Worm (Caenorhabditis elegans) whole organism, young adult: ENCODE data around the gene AC7.3.

ENCODE experiments used
- ama-1 ChIP-seq, 3 experiments: fragments of 150-350 bp in 1 of 3; sonication (generic microtip) in 2 of 3; optimal IDR thresholded peaks; 2 replicates each; lab custom pipeline; 2014 to 2018; ENCODE audit warnings: missing biosample characterization in 2 of 3, missing genetic modification characterization in 2 of 3, missing genetic modification reagents in 2 of 3
- cebp-1 ChIP-seq, 2 experiments: fragments of 200-800 bp in 1 of 2; sonication (Bioruptor generic) in 1 of 2; sonication (generic microtip) in 1 of 2; IDR thresholded peaks in 1 of 2; optimal IDR thresholded peaks in 1 of 2; 2 replicates each; pipeline versions ENCODE4 v1.3.6 to Lab custom; 2017 to 2022; ENCODE audit warnings: missing compliant biosample characterization in 2 of 2, missing genetic modification characterization in 2 of 2, mild to moderate bottlenecking in 1 of 2, missing genetic modification reagents in 1 of 2, moderate library complexity in 1 of 2
- cebp-2 ChIP-seq: fragments of 200-800 bp; sonication (Bioruptor generic); IDR thresholded peaks from 2 replicates; pipeline ENCODE4 v1.3.6; 2022; ENCODE audit warnings: missing genetic modification characterization, missing compliant biosample characterization
- ztf-25 ChIP-seq: fragments of 200-800 bp; sonication (Bioruptor generic); IDR thresholded peaks from 2 replicates; pipeline ENCODE4 v1.3.6; 2022; ENCODE audit warnings: missing genetic modification reagents, missing genetic modification characterization, missing compliant biosample characterization

DNA sequence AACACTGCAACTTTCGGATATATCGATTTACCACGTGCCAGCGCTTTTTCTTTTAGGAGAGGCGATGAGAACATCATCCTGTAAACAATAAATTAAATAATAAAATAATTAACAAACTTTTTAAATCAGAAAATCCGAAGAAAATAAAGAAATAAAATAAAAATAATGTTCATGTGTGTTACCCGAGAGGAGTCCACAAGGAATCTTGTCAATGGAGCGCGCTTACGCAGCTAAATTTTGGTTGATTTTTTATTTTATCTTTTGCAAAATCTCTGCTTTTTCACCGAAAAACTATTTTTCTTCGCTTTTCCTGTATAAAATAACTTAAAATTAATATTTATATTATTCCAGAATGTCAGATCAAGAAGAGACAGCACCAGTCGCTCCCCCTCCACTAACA, 48.5 kb downstream of the AC7.3 start, which contains the start of the genes C24D10.6 and C24D10.4:
- TF ChIP-seq cebp-2 (GFP tag; lab: Robert Waterston, UW) (no peak), cebp-1 (GFP tag; IDR thresholded peaks at IDR 0.05; lab: Robert Waterston, UW) (no peak), cebp-1 (tag; optimal IDR thresholded peaks at IDR 0.05; lab: Kevin White, UChicago) (no peak), ama-1 (optimal IDR thresholded peaks at IDR 0.05; lab: Kevin White, UChicago) (no peak), ama-1 (GFP tag; optimal IDR thresholded peaks at IDR 0.05; lab: Kevin White, UChicago) (no peak), ztf-25 (GFP tag; lab: Robert Waterston, UW) (no peak)
